Worm (Caenorhabditis elegans) whole organism, L2 larva: Measurements from ENCODE around the gene F09A5.3.

Source experiments
- lin-11 ChIP-seq: fragments of 150-350 bp; sonication (generic microtip); optimal IDR thresholded peaks from 2 replicates; lab custom pipeline; 2014; ENCODE audit warnings: missing biosample characterization, missing genetic modification characterization, inconsistent platforms, mixed read lengths
- mab-5 ChIP-seq: fragments of 150-350 bp; optimal IDR thresholded peaks from 2 replicates; lab custom pipeline; 2014; ENCODE audit warnings: missing biosample characterization, missing genetic modification characterization
- nhr-6 ChIP-seq: fragments of 150-350 bp; optimal IDR thresholded peaks from 2 replicates; lab custom pipeline; 2014; ENCODE audit warnings: missing biosample characterization, missing genetic modification characterization
- skn-1 ChIP-seq: sonication (generic microtip); optimal IDR thresholded peaks from 2 replicates; lab custom pipeline; 2017; ENCODE audit warnings: missing biosample characterization, missing genetic modification characterization
- unc-62 ChIP-seq: fragments of 150-350 bp; optimal IDR thresholded peaks from 2 replicates; lab custom pipeline; 2014; ENCODE audit warnings: missing biosample characterization, missing genetic modification reagents, missing genetic modification characterization
- ztf-4 ChIP-seq: fragments of 150-350 bp; optimal IDR thresholded peaks from 2 replicates; lab custom pipeline; 2014; ENCODE audit warnings: missing biosample characterization, missing genetic modification characterization

DNA sequence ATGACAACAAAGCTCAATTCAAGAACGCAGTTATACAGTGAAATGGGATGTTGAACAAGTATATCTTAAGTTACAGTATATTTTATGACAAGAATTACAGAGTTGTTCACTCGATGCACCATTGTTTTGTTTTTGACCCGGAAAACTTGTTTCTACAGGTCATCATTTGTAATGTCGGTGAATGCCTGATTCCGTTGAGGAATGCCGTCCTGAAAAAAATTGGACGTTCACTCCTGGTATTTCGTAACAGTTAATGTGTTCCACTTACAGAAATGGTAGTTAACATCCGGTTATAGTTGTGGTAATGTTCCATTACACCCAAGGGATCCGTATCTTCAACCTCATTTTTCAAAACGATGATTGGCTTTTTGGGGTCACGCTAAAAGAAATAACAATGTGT, 25.0 kb upstream of the F09A5.3 start:
- TF ChIP-seq skn-1 (tag; lab: Kevin White, UChicago) (no peak), lin-11 (tag; lab: Kevin White, UChicago) (no peak), ztf-4 (tag; lab: Kevin White, UChicago) (no peak), mab-5 (tag; lab: Kevin White, UChicago) (no peak), unc-62 (GFP tag; lab: Kevin White, UChicago) (no peak), nhr-6 (tag; lab: Kevin White, UChicago) (no peak)
